Worm (Caenorhabditis elegans) whole organism, midembryonic: Measurements from ENCODE around the gene Y53F4B.12.

Experiments
- T22C8.4 ChIP-seq: fragments of 200-800 bp; sonication (Bioruptor generic); IDR thresholded peaks from 2 replicates; pipeline ENCODE4 v1.3.6; 2022; ENCODE audit warnings: missing genetic modification characterization, missing compliant biosample characterization
- flt-1 ChIP-seq: fragments of 200-800 bp; sonication (Bioruptor generic); IDR thresholded peaks from 2 replicates; pipeline ENCODE4 v1.3.6; 2022; ENCODE audit warnings: missing genetic modification characterization, missing compliant biosample characterization
- med-1 ChIP-seq: sonication (generic microtip); optimal IDR thresholded peaks from 2 replicates; lab custom pipeline; 2017; ENCODE audit warnings: missing genetic modification characterization, mild to moderate bottlenecking, missing compliant biosample characterization, antibody characterized with exemption, missing genetic modification reagents; ENCODE audit not compliant: insufficient read depth
- ref-1 ChIP-seq: fragments of 200-800 bp; sonication (Bioruptor generic); conservative IDR thresholded peaks from 2 replicates; pipeline ENCODE4 v1.3.6; 2022; ENCODE audit warnings: missing genetic modification reagents, missing genetic modification characterization, missing compliant biosample characterization
- tab-1 ChIP-seq: fragments of 200-800 bp; sonication (Bioruptor generic); IDR thresholded peaks from 2 replicates; pipeline ENCODE4 v1.3.6; 2022; ENCODE audit warnings: missing genetic modification characterization, missing compliant biosample characterization
- ztf-29 ChIP-seq: fragments of 200-800 bp; sonication (Bioruptor generic); IDR thresholded peaks from 2 replicates; pipeline ENCODE4 v1.3.6; 2022; ENCODE audit warnings: missing genetic modification reagents, missing genetic modification characterization, missing compliant biosample characterization

DNA sequence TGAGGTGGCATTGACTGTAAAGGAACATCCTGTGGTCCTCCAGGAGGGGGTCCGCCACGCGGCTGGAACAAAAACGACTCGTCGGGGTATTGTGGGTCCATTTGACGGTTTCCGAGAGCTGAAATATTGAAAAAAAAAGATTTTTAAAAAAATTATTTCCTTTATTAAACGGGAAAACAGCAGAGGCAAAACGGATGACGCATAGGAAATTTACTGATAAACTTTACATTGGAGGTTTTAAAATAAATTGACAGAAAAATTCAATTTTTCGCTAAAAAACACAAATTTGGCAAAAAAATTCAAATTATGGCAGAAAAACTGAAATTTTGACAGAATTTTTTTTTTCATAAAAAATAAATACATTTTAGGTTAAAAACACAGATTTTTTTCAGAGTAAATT is 35.1 kb upstream of the Y53F4B.12 start, which contains the start of gene Y53F4B.5:
- TF ChIP-seq ztf-29 (GFP tag; lab: Robert Waterston, UW) = no peak
- TF ChIP-seq med-1 (GFP tag; lab: Kevin White, UChicago) = no peak
- no peak for TF ChIP-seq flt-1 (GFP tag; lab: Robert Waterston, UW)
- no peak for TF ChIP-seq T22C8.4
- no peak for TF ChIP-seq ref-1 (GFP tag; lab: Robert Waterston, UW)
- TF ChIP-seq tab-1 (GFP tag; lab: Robert Waterston, UW) = no peak
